Fruit fly (Drosophila melanogaster): ENCODE measurements around the gene slou.

Gene slou

DNA sequence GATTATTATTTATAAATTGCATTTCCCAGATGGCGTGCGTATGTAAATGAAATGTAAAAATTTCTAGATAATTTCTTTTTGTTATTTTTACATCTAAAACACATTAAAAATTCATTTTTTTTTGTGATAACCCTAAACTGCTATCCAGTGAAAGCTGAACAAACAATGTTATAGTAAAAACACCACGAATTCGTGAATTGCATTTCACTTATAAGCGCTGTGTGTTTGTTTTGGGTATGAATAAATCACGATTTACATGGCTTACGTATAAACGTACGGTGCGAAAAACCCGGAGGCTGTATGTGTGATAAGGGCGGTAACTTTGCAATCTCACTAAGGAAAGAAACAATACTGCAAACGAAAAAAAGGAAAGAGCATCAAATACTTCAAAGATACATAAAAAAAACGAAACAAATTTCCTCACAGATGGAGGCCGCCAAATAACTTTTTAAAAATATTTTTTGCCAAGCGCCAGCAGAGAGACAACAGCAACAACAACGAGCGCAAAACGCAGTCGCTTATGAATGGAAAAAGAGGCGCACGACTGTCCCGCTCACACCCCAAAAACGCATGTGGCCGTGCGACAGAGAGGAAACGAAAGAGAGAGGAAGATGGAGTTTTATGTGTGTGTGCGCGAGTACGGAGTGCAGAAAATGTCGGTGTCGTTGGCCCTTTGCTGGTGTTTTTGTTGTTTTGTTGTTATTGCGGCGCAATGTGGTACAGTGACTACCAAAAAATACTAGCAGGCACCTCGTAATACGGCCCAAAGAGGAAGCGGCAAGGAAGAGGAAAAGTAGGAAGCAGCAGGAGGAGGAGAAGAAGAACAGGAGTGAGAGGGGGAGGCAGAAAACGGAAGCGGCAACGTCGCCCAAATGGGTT is 49.5 kb upstream of the slou start (continued):
- TF ChIP-seq CG13123 (GFP tag; optimal IDR thresholded peaks at IDR 0.05) = no peak
- no peak for TF ChIP-seq lbe (GFP tag; optimal IDR thresholded peaks at IDR 0.05)
- no peak for TF ChIP-seq CG4404 (GFP tag; IDR thresholded peaks at IDR 0.05)
- peak; percentile 64 for TF ChIP-seq CG4820 (GFP tag; optimal IDR thresholded peaks at IDR 0.05)
- no peak for TF ChIP-seq gro (GFP tag; optimal IDR thresholded peaks at IDR 0.05)
- no peak for TF ChIP-seq CG16815 (GFP tag; optimal IDR thresholded peaks at IDR 0.05)
- no peak for TF ChIP-seq Pdp1 (GFP tag; optimal IDR thresholded peaks at IDR 0.05)
- TF ChIP-seq CG12155 (GFP tag; optimal IDR thresholded peaks at IDR 0.05) = no peak
- no peak for TF ChIP-seq CG3163 (GFP tag; optimal IDR thresholded peaks at IDR 0.05)
- no peak for TF ChIP-seq Sin3A (optimal IDR thresholded peaks at IDR 0.05)
- TF ChIP-seq CG13287 (GFP tag; IDR thresholded peaks at IDR 0.05; ENCODE audit: partially characterized antibody) = no peak
- no peak for TF ChIP-seq ranshi (GFP tag; IDR thresholded peaks at IDR 0.05)
- TF ChIP-seq CG15479 (GFP tag; optimal IDR thresholded peaks at IDR 0.05) = peak; percentile 97
- peak; percentile 89 for TF ChIP-seq ewg (GFP tag; optimal IDR thresholded peaks at IDR 0.05)
- no peak for TF ChIP-seq Optix (GFP tag; IDR thresholded peaks at IDR 0.05)
- no peak for TF ChIP-seq CG31441 (GFP tag; IDR thresholded peaks at IDR 0.05)
- no peak for TF ChIP-seq CG9215 (GFP tag; IDR thresholded peaks at IDR 0.05)
- no peak for TF ChIP-seq unc-4 (GFP tag; IDR thresholded peaks at IDR 0.05; ENCODE audit: partially characterized antibody)
- no peak for TF ChIP-seq scrt (GFP tag; optimal IDR thresholded peaks at IDR 0.05)
- no peak for TF ChIP-seq Xrp1 (GFP tag; IDR thresholded peaks at IDR 0.05)
- no peak for TF ChIP-seq CG12942 (GFP tag; optimal IDR thresholded peaks at IDR 0.05)
- TF ChIP-seq corto (GFP tag; optimal IDR thresholded peaks at IDR 0.05) = peak; percentile 15
- no peak for TF ChIP-seq Antp (GFP tag; optimal IDR thresholded peaks at IDR 0.05)
- TF ChIP-seq Atf-2 (GFP tag; optimal IDR thresholded peaks at IDR 0.05) = no peak
- no peak for TF ChIP-seq dmrt11E (tag; optimal IDR thresholded peaks at IDR 0.05)
- no peak for TF ChIP-seq otp (GFP tag; IDR thresholded peaks at IDR 0.05)
- TF ChIP-seq CG11560 (tag; IDR thresholded peaks at IDR 0.05) = no peak
- TF ChIP-seq ci (GFP tag; IDR thresholded peaks at IDR 0.05) = no peak
- TF ChIP-seq HLH3B (GFP tag; IDR thresholded peaks at IDR 0.05) = no peak
- no peak for TF ChIP-seq Nf-YA (GFP tag; IDR thresholded peaks at IDR 0.05)
- TF ChIP-seq CG14965 (GFP tag; optimal IDR thresholded peaks at IDR 0.05; ENCODE audit: borderline replicate concordance) = no peak
- no peak for TF ChIP-seq Dad (GFP tag; optimal IDR thresholded peaks at IDR 0.05)
- TF ChIP-seq CG7271 (tag; optimal IDR thresholded peaks at IDR 0.05) = no peak
- no peak for TF ChIP-seq fd3F (GFP tag; optimal IDR thresholded peaks at IDR 0.05)
- no peak for TF ChIP-seq gcm (GFP tag; optimal IDR thresholded peaks at IDR 0.05)
- TF ChIP-seq hbn (GFP tag; IDR thresholded peaks at IDR 0.05; ENCODE audit: partially characterized antibody) = no peak
- no peak for TF ChIP-seq CG17912 (GFP tag; optimal IDR thresholded peaks at IDR 0.05)
- TF ChIP-seq CG13424 (tag; optimal IDR thresholded peaks at IDR 0.05) = no peak
- TF ChIP-seq emc (GFP tag; optimal IDR thresholded peaks at IDR 0.05) = no peak
- TF ChIP-seq CG17359 (tag; optimal IDR thresholded peaks at IDR 0.05) = no peak
- TF ChIP-seq Nf-YC (tag; optimal IDR thresholded peaks at IDR 0.05) = no peak
- no peak for TF ChIP-seq CG9727 (GFP tag; optimal IDR thresholded peaks at IDR 0.05)
- TF ChIP-seq tgo (GFP tag; IDR thresholded peaks at IDR 0.05) = no peak
- TF ChIP-seq kah (GFP tag; optimal IDR thresholded peaks at IDR 0.05) = no peak
- no peak for TF ChIP-seq CG6854 (GFP tag; optimal IDR thresholded peaks at IDR 0.05)
- peak; percentile 49 for TF ChIP-seq Ets65A (GFP tag)
- no peak for TF ChIP-seq MESR4 (GFP tag; optimal IDR thresholded peaks at IDR 0.05)
- no peak for TF ChIP-seq CG3995 (GFP tag; optimal IDR thresholded peaks at IDR 0.05)
- TF ChIP-seq CG34376 (GFP tag; optimal IDR thresholded peaks at IDR 0.05) = no peak
- TF ChIP-seq pnt (GFP tag; optimal IDR thresholded peaks at IDR 0.05) = no peak

Measured in whole organism, embryonic.